Worm (Caenorhabditis elegans): ENCODE results near the gene F49H12.2.

The F49H12.2 gene

ce11 chrX:2071392-2072001 lies 13.6 kb upstream of the F49H12.2 start (continued):
- no peak for TF ChIP-seq T07F8.4 (tag; optimal IDR thresholded peaks at IDR 0.05)
- TF ChIP-seq sptf-2 (GFP tag; optimal IDR thresholded peaks at IDR 0.05), result no peak
- peak; percentile 34 for TF ChIP-seq nhr-80 (tag; optimal IDR thresholded peaks at IDR 0.05)
- no peak for TF ChIP-seq lag-1 (GFP tag; IDR thresholded peaks at IDR 0.05)
- TF ChIP-seq mel-28 (tag; optimal IDR thresholded peaks at IDR 0.05; ENCODE audit: borderline replicate concordance), result no peak
- TF ChIP-seq K11D2.4 (GFP tag; IDR thresholded peaks at IDR 0.05), result peak; percentile 67; the same call in 1 of the 2 replicates
- TF ChIP-seq lsl-1 (GFP tag; optimal IDR thresholded peaks at IDR 0.05), result no peak
- TF ChIP-seq ZK185.1 (tag; optimal IDR thresholded peaks at IDR 0.05; ENCODE audit: poor library complexity, severe bottlenecking), result no peak
- TF ChIP-seq hsf-1 (GFP tag; IDR thresholded peaks at IDR 0.05), result no peak
- TF ChIP-seq lin-26 (GFP tag; IDR thresholded peaks at IDR 0.05), result no peak
- TF ChIP-seq tlf-1 (GFP tag; optimal IDR thresholded peaks at IDR 0.05), result no peak
- TF ChIP-seq ccch-3 (GFP tag; optimal IDR thresholded peaks at IDR 0.05), result no peak
- peak; percentile 40 for TF ChIP-seq akir-1 (GFP tag; optimal IDR thresholded peaks at IDR 0.05)
- TF ChIP-seq nhr-179 (tag; optimal IDR thresholded peaks at IDR 0.05), result no peak
- no peak for TF ChIP-seq let-607 (tag; optimal IDR thresholded peaks at IDR 0.05)
- TF ChIP-seq hlh-26 (GFP tag; conservative IDR thresholded peaks at IDR 0.05), result no peak
- TF ChIP-seq lin-54 (GFP tag; optimal IDR thresholded peaks at IDR 0.05), result no peak
- TF ChIP-seq F39B2.1 (GFP tag; IDR thresholded peaks at IDR 0.05), result no peak
- no peak for TF ChIP-seq lir-1 (GFP tag; conservative IDR thresholded peaks at IDR 0.05)
- TF ChIP-seq B0035.1 (tag; optimal IDR thresholded peaks at IDR 0.05), result no peak
- TF ChIP-seq nhr-27 (tag; optimal IDR thresholded peaks at IDR 0.05), result no peak
- no peak for TF ChIP-seq ceh-91 (GFP tag; IDR thresholded peaks at IDR 0.05)
- no peak for TF ChIP-seq Y56A3A.18 (GFP tag; IDR thresholded peaks at IDR 0.05)
- no peak for TF ChIP-seq F49E8.2 (tag; optimal IDR thresholded peaks at IDR 0.05; ENCODE audit: insufficient read depth)
- TF ChIP-seq lsy-27 (tag; optimal IDR thresholded peaks at IDR 0.05; ENCODE audit: borderline replicate concordance, insufficient read depth), result no peak
- TF ChIP-seq mxl-1 (tag; optimal IDR thresholded peaks at IDR 0.05), result no peak
- no peak for TF ChIP-seq ekl-4 (GFP tag; IDR thresholded peaks at IDR 0.05)
- no peak for TF ChIP-seq madf-8 (GFP tag; conservative IDR thresholded peaks at IDR 0.05)
- TF ChIP-seq ztf-18 (tag; optimal IDR thresholded peaks at IDR 0.05), result no peak
- no peak for TF ChIP-seq B0261.1 (tag; optimal IDR thresholded peaks at IDR 0.05)
- no peak for TF ChIP-seq F23B12.7 (tag; optimal IDR thresholded peaks at IDR 0.05; ENCODE audit: insufficient read depth)
- no peak for TF ChIP-seq D2030.7 (GFP tag; IDR thresholded peaks at IDR 0.05)
- peak; percentile 63 for TF ChIP-seq dox-1 (GFP tag; IDR thresholded peaks at IDR 0.05)
- no peak for TF ChIP-seq F22D6.2 (tag; optimal IDR thresholded peaks at IDR 0.05)
- TF ChIP-seq ztf-26 (tag; optimal IDR thresholded peaks at IDR 0.05), result peak; percentile 3
- peak; percentile 77 for TF ChIP-seq ceh-27 (GFP tag; optimal IDR thresholded peaks at IDR 0.05)
- TF ChIP-seq pbrm-1 (GFP tag; IDR thresholded peaks at IDR 0.05), result no peak; the same call in 1 of the 2 replicates
- TF ChIP-seq tbp1 (GFP tag; optimal IDR thresholded peaks at IDR 0.05), result peak; percentile 33
- no peak for TF ChIP-seq ztf-28 (GFP tag; IDR thresholded peaks at IDR 0.05)
- TF ChIP-seq zfh-2 (GFP tag; conservative IDR thresholded peaks at IDR 0.05), result no peak; the same call in 1 of the 2 replicates
- TF ChIP-seq unc-62 (GFP tag; optimal IDR thresholded peaks at IDR 0.05), result peak; percentile 29
- no peak for TF ChIP-seq unc-130 (GFP tag; optimal IDR thresholded peaks at IDR 0.05)
- TF ChIP-seq ztf-22 (GFP tag; optimal IDR thresholded peaks at IDR 0.05), result no peak
- TF ChIP-seq ceh-79 (tag; optimal IDR thresholded peaks at IDR 0.05), result no peak
- TF ChIP-seq Y53G8AR.9 (GFP tag; conservative IDR thresholded peaks at IDR 0.05), result no peak
- TF ChIP-seq lin-35 (GFP tag; optimal IDR thresholded peaks at IDR 0.05), result peak in 1 of 3 experiments; percentile 45
- no peak for TF ChIP-seq die-1 (tag; optimal IDR thresholded peaks at IDR 0.05)

Measured in whole organism, young adult.